Fruit fly (Drosophila melanogaster): ENCODE data around the gene CG18273.

The CG18273 gene

DNA sequence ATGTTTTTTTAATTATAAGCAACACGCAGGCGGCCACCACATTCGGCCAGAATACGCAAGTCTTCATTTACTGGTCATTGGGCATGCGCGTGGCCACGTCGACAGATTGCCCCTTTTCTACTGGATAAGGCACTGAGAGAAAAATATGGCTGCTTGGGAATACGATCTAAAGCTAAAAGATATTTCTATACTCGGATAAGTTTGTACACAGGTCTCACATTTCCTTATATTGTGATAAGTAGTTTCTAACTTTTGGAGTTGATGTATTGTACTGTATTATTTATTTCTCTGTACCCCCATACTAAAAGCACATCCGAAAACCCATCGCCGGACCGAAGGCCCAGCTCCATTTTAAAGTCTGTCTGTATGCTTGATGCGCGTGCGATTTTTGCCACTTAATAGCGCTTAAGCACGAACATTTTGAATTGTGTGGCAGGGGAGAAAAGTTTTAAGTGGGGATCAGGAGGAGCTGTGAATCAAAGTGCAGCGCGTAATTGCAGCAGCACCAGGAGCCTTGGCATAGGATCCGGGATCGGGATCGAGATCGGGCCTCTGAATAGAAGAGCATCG, 43.3 kb downstream of the CG18273 start:
- TF ChIP-seq corto (GFP tag; optimal IDR thresholded peaks at IDR 0.05), result peak; percentile 41
- peak; percentile 29 for TF ChIP-seq nom (GFP tag; optimal IDR thresholded peaks at IDR 0.05)
- peak; percentile 22 for TF ChIP-seq lbe (GFP tag; optimal IDR thresholded peaks at IDR 0.05)
- TF ChIP-seq ci (GFP tag; IDR thresholded peaks at IDR 0.05), result no peak
- TF ChIP-seq sens (GFP tag), result peak; percentile 67
- no peak for TF ChIP-seq fd102C (GFP tag; optimal IDR thresholded peaks at IDR 0.05)
- TF ChIP-seq Xrp1 (GFP tag; IDR thresholded peaks at IDR 0.05), result peak; percentile 26; the same call in 1 of the 2 replicates
- TF ChIP-seq gem (tag; optimal IDR thresholded peaks at IDR 0.05), result peak; percentile 1

DNA sequence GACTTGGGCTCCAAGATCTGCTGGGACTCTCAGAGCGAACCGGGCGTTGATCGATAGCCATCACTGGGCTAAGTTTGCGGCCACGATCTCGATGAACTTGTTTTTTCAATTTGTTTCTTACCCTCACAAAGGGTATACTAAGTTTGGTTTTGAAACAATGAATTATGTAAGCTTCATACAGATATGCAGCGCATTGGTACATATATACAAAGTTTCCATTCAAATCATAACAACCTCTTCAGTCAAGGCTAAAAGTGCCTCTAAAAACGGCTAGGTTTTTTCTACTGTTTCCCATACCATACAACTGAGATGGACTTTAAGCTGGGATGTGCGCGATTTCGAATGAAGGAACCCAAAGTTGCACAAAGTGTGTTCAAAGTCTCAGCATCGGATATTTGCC, 46.1 kb downstream of the CG18273 start:
- TF ChIP-seq Fer2 (tag; optimal IDR thresholded peaks at IDR 0.05) (no peak), Ravus (GFP tag; IDR thresholded peaks at IDR 0.05) (no peak), CG2202 (tag; optimal IDR thresholded peaks at IDR 0.05) (no peak), CG7786 (GFP tag; optimal IDR thresholded peaks at IDR 0.05) (no peak), disco-r (GFP tag; optimal IDR thresholded peaks at IDR 0.05) (no peak), scrt (GFP tag; optimal IDR thresholded peaks at IDR 0.05) (no peak), CG17359 (tag; optimal IDR thresholded peaks at IDR 0.05) (no peak), ATbp (GFP tag; optimal IDR thresholded peaks at IDR 0.05) (no peak), CG7928 (GFP tag; optimal IDR thresholded peaks at IDR 0.05) (no peak), CG34376 (GFP tag; optimal IDR thresholded peaks at IDR 0.05) (no peak), CG18476 (GFP tag; optimal IDR thresholded peaks at IDR 0.05) (no peak)

DNA sequence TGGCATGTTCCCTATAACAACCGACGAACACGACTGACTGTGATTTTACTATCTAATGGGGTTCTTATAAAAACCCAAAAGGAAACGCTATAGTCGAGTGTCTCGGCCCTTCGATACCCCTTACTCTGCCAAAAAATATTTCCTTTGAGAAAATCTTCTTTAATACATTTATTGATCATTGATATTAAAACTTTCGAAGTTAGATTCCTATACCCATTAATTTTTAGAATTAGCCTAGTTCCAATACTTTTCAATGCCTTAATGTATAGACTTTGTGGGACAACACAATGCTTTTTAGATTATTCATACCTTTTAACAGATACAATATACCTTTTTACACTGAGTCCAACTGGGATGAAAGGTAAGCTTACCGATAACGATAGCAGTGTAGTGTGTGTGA, 50.0 kb downstream of the CG18273 start, which contains the start of gene Pgcl:
Gene Pgcl (minus strand): TSS at position 45 of the 400 bp plus-strand sequence.
- TF ChIP-seq D19B (GFP tag; optimal IDR thresholded peaks at IDR 0.05) (peak; percentile 65), row (GFP tag; IDR thresholded peaks at IDR 0.05) (peak; percentile 55), CG10979 (tag; optimal IDR thresholded peaks at IDR 0.05) (no peak)

Measured in whole organism, embryonic.